Worm (Caenorhabditis elegans) whole organism, L4 larva: ENCODE data around the gene B0393.4.

Source experiments
- Y48G9A.11 ChIP-seq: fragments of 200-800 bp; sonication (Bioruptor generic); IDR thresholded peaks from 2 replicates; pipeline ENCODE4 v1.3.6; 2022; ENCODE audit warnings: missing genetic modification reagents, missing genetic modification characterization, missing compliant biosample characterization
- Y5F2A.4 ChIP-seq: fragments of 200-800 bp; sonication (Bioruptor generic); optimal IDR thresholded peaks from 2 replicates; lab custom pipeline; 2018; ENCODE audit warnings: mild to moderate bottlenecking, missing genetic modification characterization, missing compliant biosample characterization
- Y75B8A.6 ChIP-seq: fragments of 200-800 bp; sonication (Bioruptor generic); IDR thresholded peaks from 2 replicates; pipeline ENCODE4 v1.3.6; 2022; ENCODE audit warnings: missing genetic modification reagents, missing genetic modification characterization, missing compliant biosample characterization
- ZK337.2 ChIP-seq: fragments of 200-800 bp; sonication (Bioruptor generic); IDR thresholded peaks from 2 replicates; pipeline ENCODE4 v1.3.6; 2022; ENCODE audit warnings: missing genetic modification reagents, missing genetic modification characterization, missing compliant biosample characterization
- ama-1 ChIP-seq: fragments of 150-350 bp; optimal IDR thresholded peaks from 2 replicates; lab custom pipeline; 2014; ENCODE audit warnings: inconsistent platforms, mixed read lengths
- arid-1 ChIP-seq: fragments of 200-800 bp; sonication (Bioruptor generic); conservative IDR thresholded peaks from 2 replicates; pipeline ENCODE4 v1.3.6; 2022; ENCODE audit warnings: missing genetic modification reagents, missing genetic modification characterization, missing compliant biosample characterization
- attf-4 ChIP-seq: sonication (generic microtip); optimal IDR thresholded peaks from 3 replicates; lab custom pipeline; 2017; ENCODE audit warnings: missing biosample characterization, missing genetic modification characterization
- ceh-62 ChIP-seq: sonication (generic microtip); optimal IDR thresholded peaks from 2 replicates; lab custom pipeline; 2017; ENCODE audit warnings: missing biosample characterization, missing genetic modification characterization
- ceh-82 ChIP-seq: sonication (generic microtip); optimal IDR thresholded peaks from 2 replicates; lab custom pipeline; 2017; ENCODE audit warnings: missing biosample characterization, missing genetic modification characterization
- cey-2 ChIP-seq: sonication (generic microtip); optimal IDR thresholded peaks from 3 replicates; lab custom pipeline; 2017; ENCODE audit warnings: missing genetic modification characterization, mild to moderate bottlenecking, missing compliant biosample characterization, antibody characterized with exemption, borderline replicate concordance; ENCODE audit not compliant: insufficient read depth
- daf-12 ChIP-seq: fragments of 150-350 bp; optimal IDR thresholded peaks from 2 replicates; lab custom pipeline; 2014; ENCODE audit warnings: missing biosample characterization, missing genetic modification reagents, missing genetic modification characterization
- daf-19 ChIP-seq: fragments of 200-800 bp; sonication (Bioruptor generic); conservative IDR thresholded peaks from 2 replicates; pipeline ENCODE4 v1.3.6; 2022; ENCODE audit warnings: missing genetic modification characterization, missing compliant biosample characterization
- dpl-1 ChIP-seq: fragments of 150-350 bp; optimal IDR thresholded peaks from 2 replicates; lab custom pipeline; 2014; ENCODE audit warnings: missing biosample characterization, missing genetic modification reagents, missing genetic modification characterization
- egl-27 ChIP-seq: sonication (generic microtip); optimal IDR thresholded peaks from 3 replicates; lab custom pipeline; 2017; ENCODE audit warnings: missing biosample characterization, missing genetic modification reagents, missing genetic modification characterization
- egl-43 ChIP-seq: fragments of 200-800 bp; sonication (Bioruptor generic); IDR thresholded peaks from 2 replicates; pipeline ENCODE4 v1.3.6; 2022; ENCODE audit warnings: missing genetic modification reagents, missing genetic modification characterization, missing compliant biosample characterization
- fkh-10 ChIP-seq: fragments of 150-350 bp; optimal IDR thresholded peaks from 2 replicates; lab custom pipeline; 2014; ENCODE audit warnings: missing biosample characterization, missing genetic modification reagents, missing genetic modification characterization
- fos-1 ChIP-seq: fragments of 150-350 bp; optimal IDR thresholded peaks from 2 replicates; lab custom pipeline; 2014; ENCODE audit warnings: missing biosample characterization, missing genetic modification characterization
- hif-1 ChIP-seq, 2 experiments: sonication (generic microtip); optimal IDR thresholded peaks; 2 replicates each; lab custom pipeline; 2016 to 2017; ENCODE audit warnings: missing compliant biosample characterization in 2 of 2, missing genetic modification characterization in 2 of 2, missing genetic modification reagents in 2 of 2, missing genotype in 2 of 2, mild to moderate bottlenecking in 1 of 2
- hlh-11 ChIP-seq: fragments of 200-800 bp; sonication (Bioruptor generic); optimal IDR thresholded peaks from 2 replicates; lab custom pipeline; 2018; ENCODE audit warnings: mild to moderate bottlenecking, missing genetic modification characterization, missing compliant biosample characterization
- hlh-30 ChIP-seq: sonication (generic microtip); optimal IDR thresholded peaks from 2 replicates; lab custom pipeline; 2017; ENCODE audit warnings: antibody characterized with exemption, mild to moderate bottlenecking, missing genetic modification characterization, missing compliant biosample characterization; ENCODE audit not compliant: insufficient read depth
- lin-29 ChIP-seq: fragments of 200-800 bp; sonication (Bioruptor generic); IDR thresholded peaks from 2 replicates; pipeline ENCODE4 v1.3.6; 2022; ENCODE audit warnings: missing genetic modification reagents, missing genetic modification characterization, missing compliant biosample characterization
- lin-38 ChIP-seq: fragments of 200-800 bp; sonication (Bioruptor generic); IDR thresholded peaks from 2 replicates; pipeline ENCODE4 v1.3.6; 2022; ENCODE audit warnings: missing genetic modification reagents, missing genetic modification characterization, missing compliant biosample characterization
- lir-3 ChIP-seq: sonication (generic microtip); optimal IDR thresholded peaks from 2 replicates; lab custom pipeline; 2016; ENCODE audit warnings: mild to moderate bottlenecking, missing genetic modification characterization, missing compliant biosample characterization
- madf-5 ChIP-seq, 2 experiments: fragments of 200-800 bp; sonication (Bioruptor generic); IDR thresholded peaks; 2 replicates each; pipeline ENCODE4 v1.3.6; 2022; ENCODE audit warnings: missing compliant biosample characterization in 2 of 2, missing genetic modification characterization in 2 of 2
- madf-9 ChIP-seq: fragments of 200-800 bp; sonication (Bioruptor generic); conservative IDR thresholded peaks from 2 replicates; pipeline ENCODE4 v1.3.6; 2022; ENCODE audit warnings: missing genetic modification reagents, missing genetic modification characterization, missing compliant biosample characterization
- mdl-1 ChIP-seq, 2 experiments: fragments of 150-350 bp in 1 of 2; sonication (generic microtip) in 1 of 2; optimal IDR thresholded peaks; 2 replicates each; lab custom pipeline; 2014 to 2017; ENCODE audit warnings: missing biosample characterization in 2 of 2, missing genetic modification characterization in 2 of 2
- mdt-29 ChIP-seq: fragments of 200-800 bp; sonication (Bioruptor generic); IDR thresholded peaks from 2 replicates; pipeline ENCODE4 v1.3.6; 2022; ENCODE audit warnings: missing genetic modification reagents, missing genetic modification characterization, missing compliant biosample characterization
- mes-2 ChIP-seq: sonication (generic microtip); optimal IDR thresholded peaks from 2 replicates; lab custom pipeline; 2016; ENCODE audit warnings: missing genotype, mild to moderate bottlenecking, missing genetic modification characterization, missing compliant biosample characterization; ENCODE audit not compliant: poor library complexity, severe bottlenecking
- nhr-10 ChIP-seq: fragments of 150-350 bp; optimal IDR thresholded peaks from 2 replicates; lab custom pipeline; 2014; ENCODE audit warnings: missing biosample characterization, missing genetic modification characterization
- nhr-11 ChIP-seq: fragments of 150-350 bp; optimal IDR thresholded peaks from 2 replicates; lab custom pipeline; 2014; ENCODE audit warnings: missing biosample characterization, missing genetic modification characterization
- nhr-111 ChIP-seq: fragments of 200-800 bp; sonication (Bioruptor generic); optimal IDR thresholded peaks from 2 replicates; lab custom pipeline; 2018; ENCODE audit warnings: mild to moderate bottlenecking, missing genetic modification characterization, missing compliant biosample characterization
- nhr-25 ChIP-seq: sonication (generic microtip); optimal IDR thresholded peaks from 2 replicates; lab custom pipeline; 2017; ENCODE audit warnings: missing genetic modification characterization, mild to moderate bottlenecking, missing compliant biosample characterization, antibody characterized with exemption, moderate library complexity, borderline replicate concordance; ENCODE audit not compliant: insufficient read depth
- nhr-28 ChIP-seq: fragments of 150-350 bp; optimal IDR thresholded peaks from 2 replicates; lab custom pipeline; 2014; ENCODE audit warnings: missing biosample characterization, missing genetic modification characterization
- nhr-48 ChIP-seq: sonication (generic microtip); optimal IDR thresholded peaks from 2 replicates; lab custom pipeline; 2016; ENCODE audit warnings: mild to moderate bottlenecking, missing genetic modification characterization, missing compliant biosample characterization
- nhr-76 ChIP-seq: fragments of 150-350 bp; optimal IDR thresholded peaks from 2 replicates; lab custom pipeline; 2014; ENCODE audit warnings: missing biosample characterization, missing genetic modification characterization
- nhr-77 ChIP-seq: fragments of 150-350 bp; optimal IDR thresholded peaks from 2 replicates; lab custom pipeline; 2014; ENCODE audit warnings: missing biosample characterization, missing genetic modification characterization
- php-3 ChIP-seq: fragments of 200-800 bp; sonication (Bioruptor generic); IDR thresholded peaks from 2 replicates; pipeline ENCODE4 v1.3.6; 2022; ENCODE audit warnings: missing genetic modification reagents, missing genetic modification characterization, missing compliant biosample characterization
- rbr-2 ChIP-seq: sonication (generic microtip); optimal IDR thresholded peaks from 2 replicates; lab custom pipeline; 2016; ENCODE audit warnings: missing genotype, missing genetic modification characterization, missing compliant biosample characterization
- saeg-2 ChIP-seq: fragments of 200-800 bp; sonication (Bioruptor generic); IDR thresholded peaks from 2 replicates; pipeline ENCODE4 v1.3.6; 2022; ENCODE audit warnings: missing genetic modification reagents, missing genetic modification characterization, missing compliant biosample characterization
- sdz-12 ChIP-seq: fragments of 200-800 bp; sonication (Bioruptor generic); optimal IDR thresholded peaks from 2 replicates; lab custom pipeline; 2018; ENCODE audit warnings: mild to moderate bottlenecking, missing genetic modification characterization, missing compliant biosample characterization
- skn-1 ChIP-seq: fragments of 150-350 bp; optimal IDR thresholded peaks from 2 replicates; lab custom pipeline; 2014; ENCODE audit warnings: missing biosample characterization, missing genetic modification characterization
- snpc-4 ChIP-seq: fragments of 150-350 bp; optimal IDR thresholded peaks from 2 replicates; lab custom pipeline; 2014; ENCODE audit warnings: missing biosample characterization, missing genetic modification characterization
- spr-3 ChIP-seq: fragments of 200-800 bp; sonication (Bioruptor generic); optimal IDR thresholded peaks from 2 replicates; lab custom pipeline; 2018; ENCODE audit warnings: mild to moderate bottlenecking, missing genetic modification characterization, missing compliant biosample characterization
- tag-97 ChIP-seq: fragments of 200-800 bp; sonication (Bioruptor generic); IDR thresholded peaks from 2 replicates; pipeline ENCODE4 v1.3.6; 2022; ENCODE audit warnings: missing genetic modification characterization, missing compliant biosample characterization
- tra-1 ChIP-seq: fragments of 200-800 bp; sonication (Bioruptor generic); IDR thresholded peaks from 2 replicates; pipeline ENCODE4 v1.3.6; 2022; ENCODE audit warnings: missing genetic modification reagents, missing genetic modification characterization, missing compliant biosample characterization
- unc-39 ChIP-seq: sonication (generic microtip); optimal IDR thresholded peaks from 2 replicates; lab custom pipeline; 2017; ENCODE audit warnings: missing biosample characterization, missing genetic modification characterization
- unc-62 ChIP-seq, 3 experiments: fragments of 150-350 bp in 1 of 3; sonication (generic microtip); optimal IDR thresholded peaks in 2 of 3; peaks in 1 of 3; 1 replicate in 1 of 3; 2 replicates in 2 of 3; lab custom pipeline; 2014 to 2017; ENCODE audit warnings: missing biosample characterization in 3 of 3, missing genetic modification characterization in 3 of 3, missing genetic modification reagents in 3 of 3, missing genotype in 1 of 3
- zag-1 ChIP-seq: fragments of 150-350 bp; optimal IDR thresholded peaks from 2 replicates; lab custom pipeline; 2014; ENCODE audit warnings: missing biosample characterization, missing genetic modification characterization
- zfp-2 ChIP-seq: sonication (generic microtip); optimal IDR thresholded peaks from 2 replicates; lab custom pipeline; 2016; ENCODE audit warnings: mild to moderate bottlenecking, missing genetic modification characterization, missing compliant biosample characterization
- zfp-3 ChIP-seq: fragments of 200-800 bp; sonication (Bioruptor generic); conservative IDR thresholded peaks from 2 replicates; pipeline ENCODE4 v1.3.6; 2022; ENCODE audit warnings: missing genetic modification reagents, missing genetic modification characterization, missing compliant biosample characterization
- zip-2 ChIP-seq: fragments of 150-350 bp; optimal IDR thresholded peaks from 2 replicates; lab custom pipeline; 2014; ENCODE audit warnings: missing biosample characterization, missing genetic modification characterization

B0393.4 gene

ce11 chrIII:4754001-4754561 is 9.3 kb downstream of the B0393.4 start, which contains the start of the genes rps-0 and rbg-3 (continued):
- TF ChIP-seq nhr-111 (GFP tag; lab: Kevin White, UChicago) (no peak), arid-1 (GFP tag; lab: Robert Waterston, UW) (peak; percentile 57), ceh-82 (tag; lab: Kevin White, UChicago) (no peak), hlh-30 (tag; lab: Kevin White, UChicago) (peak; percentile 83), cey-2 (tag; lab: Kevin White, UChicago) (no peak), php-3 (no peak), lin-29 (GFP tag; lab: Robert Waterston, UW) (no peak), zfp-2 (tag; lab: Kevin White, UChicago) (peak; percentile 77), mdt-29 (no peak), tag-97 (GFP tag; lab: Robert Waterston, UW) (no peak), ceh-62 (tag; lab: Kevin White, UChicago) (no peak), unc-39 (tag; lab: Kevin White, UChicago) (no peak), nhr-28 (tag; lab: Kevin White, UChicago) (peak; percentile 83), rbr-2 (tag; lab: Kevin White, UChicago) (peak; percentile 88), egl-27 (tag; lab: Kevin White, UChicago) (no peak), nhr-11 (peak; percentile 92), fos-1 (no peak), daf-19 (no peak), madf-5 (GFP tag; IDR thresholded peaks at IDR 0.05; lab: Robert Waterston, UW) (no peak), attf-4 (tag; lab: Kevin White, UChicago) (no peak), lir-3 (tag; lab: Kevin White, UChicago) (no peak), dpl-1 (GFP tag; lab: Kevin White, UChicago) (peak; percentile 93), daf-12 (tag; lab: Kevin White, UChicago) (no peak), nhr-77 (tag; lab: Kevin White, UChicago) (peak; percentile 97), Y48G9A.11 (GFP tag; lab: Robert Waterston, UW) (no peak), sdz-12 (GFP tag; lab: Kevin White, UChicago) (no peak), unc-62 (GFP tag; optimal IDR thresholded peaks at IDR 0.05 in 1 of 2; lab: Kevin White, UChicago) (peak in 1 of 2 experiments; percentile 5), unc-62 (tag; optimal IDR thresholded peaks at IDR 0.05; lab: Kevin White, UChicago) (no peak), lin-38 (peak; percentile 87), nhr-25 (tag; lab: Kevin White, UChicago) (peak; percentile 81), snpc-4 (no peak), nhr-48 (tag; lab: Kevin White, UChicago) (peak; percentile 46), Y75B8A.6 (GFP tag; lab: Robert Waterston, UW) (no peak), saeg-2 (GFP tag; lab: Robert Waterston, UW) (no peak), madf-9 (GFP tag; lab: Robert Waterston, UW) (no peak), ZK337.2 (no peak), Y5F2A.4 (GFP tag; lab: Kevin White, UChicago) (no peak), skn-1 (tag; lab: Kevin White, UChicago) (no peak), mdl-1 (tag; optimal IDR thresholded peaks at IDR 0.05; lab: Kevin White, UChicago) (peak in 1 of 2 experiments; percentile 64), nhr-10 (tag; lab: Kevin White, UChicago) (no peak), mes-2 (tag; lab: Kevin White, UChicago) (peak; percentile 95), fkh-10 (peak; percentile 88), zfp-3 (GFP tag; lab: Robert Waterston, UW) (peak; percentile 53), egl-43 (GFP tag; lab: Robert Waterston, UW) (no peak), spr-3 (no peak), hlh-11 (tag; lab: Kevin White, UChicago) (peak; percentile 83), ama-1 (no peak), nhr-76 (no peak), zip-2 (tag; lab: Kevin White, UChicago) (peak; percentile 34), tra-1 (no peak), hif-1 (tag; optimal IDR thresholded peaks at IDR 0.05; lab: Kevin White, UChicago) (peak; percentile 12 to 75), zag-1 (tag; lab: Kevin White, UChicago) (no peak)
